Worm (Caenorhabditis elegans) whole organism, L3 larva: ENCODE results near the gene ceh-16.

ENCODE experiments used
- R02D3.7 ChIP-seq: fragments of 150-350 bp; optimal IDR thresholded peaks from 2 replicates; lab custom pipeline; 2014; ENCODE audit warnings: missing biosample characterization, missing genetic modification characterization
- ZK546.5 ChIP-seq: sonication (generic microtip); optimal IDR thresholded peaks from 2 replicates; lab custom pipeline; 2017; ENCODE audit warnings: missing biosample characterization, missing genetic modification characterization
- aly-2 ChIP-seq: fragments of 150-350 bp; optimal IDR thresholded peaks from 2 replicates; lab custom pipeline; 2014; ENCODE audit warnings: missing biosample characterization, missing genetic modification characterization
- ama-1 ChIP-seq: fragments of 150-350 bp; optimal IDR thresholded peaks from 2 replicates; lab custom pipeline; 2018
- ceh-16 ChIP-seq: sonication (generic microtip); optimal IDR thresholded peaks from 2 replicates; lab custom pipeline; 2017; ENCODE audit warnings: missing biosample characterization, missing genetic modification characterization
- ceh-28 ChIP-seq: fragments of 150-350 bp; optimal IDR thresholded peaks from 2 replicates; lab custom pipeline; 2014; ENCODE audit warnings: missing biosample characterization, missing genetic modification reagents, missing genetic modification characterization
- ceh-82 ChIP-seq: fragments of 150-350 bp; optimal IDR thresholded peaks from 2 replicates; lab custom pipeline; 2014; ENCODE audit warnings: missing biosample characterization, missing genetic modification characterization
- ceh-9 ChIP-seq: sonication (generic microtip); optimal IDR thresholded peaks from 2 replicates; lab custom pipeline; 2018; ENCODE audit warnings: missing biosample characterization, missing genetic modification characterization
- daf-12 ChIP-seq: fragments of 150-350 bp; optimal IDR thresholded peaks from 2 replicates; lab custom pipeline; 2014; ENCODE audit warnings: missing biosample characterization, missing genetic modification reagents, missing genetic modification characterization
- egl-27 ChIP-seq: sonication (generic microtip); optimal IDR thresholded peaks from 4 replicates; lab custom pipeline; 2017; ENCODE audit warnings: missing biosample characterization, missing genetic modification reagents, missing genetic modification characterization
- egl-5 ChIP-seq: fragments of 150-350 bp; optimal IDR thresholded peaks from 2 replicates; lab custom pipeline; 2017; ENCODE audit warnings: missing biosample characterization, missing genetic modification reagents, missing genetic modification characterization, inconsistent platforms
- elt-1 ChIP-seq: fragments of 150-350 bp; optimal IDR thresholded peaks from 2 replicates; lab custom pipeline; 2014; ENCODE audit warnings: missing biosample characterization, missing genetic modification characterization
- elt-2 ChIP-seq: sonication (generic microtip); optimal IDR thresholded peaks from 2 replicates; lab custom pipeline; 2016; ENCODE audit warnings: missing genetic modification reagents, mild to moderate bottlenecking, missing genetic modification characterization, missing compliant biosample characterization
- elt-3 ChIP-seq, 3 experiments: fragments of 150-350 bp in 1 of 3; sonication (generic microtip) in 2 of 3; optimal IDR thresholded peaks; 2 replicates in 2 of 3; 4 replicates in 1 of 3; lab custom pipeline; 2014 to 2017; ENCODE audit warnings: missing biosample characterization in 3 of 3, missing genetic modification characterization in 3 of 3
- eor-1 ChIP-seq, 2 experiments: fragments of 150-350 bp; optimal IDR thresholded peaks; 2 replicates each; lab custom pipeline; 2014 to 2018; ENCODE audit warnings: missing biosample characterization in 2 of 2, missing genetic modification characterization in 2 of 2
- fkh-10 ChIP-seq: sonication (generic microtip); optimal IDR thresholded peaks from 2 replicates; lab custom pipeline; 2017; ENCODE audit warnings: missing biosample characterization, missing genetic modification reagents, missing genetic modification characterization
- fkh-2 ChIP-seq: fragments of 150-350 bp; optimal IDR thresholded peaks from 2 replicates; lab custom pipeline; 2014; ENCODE audit warnings: missing biosample characterization, missing genetic modification reagents, missing genetic modification characterization
- fos-1 ChIP-seq: fragments of 150-350 bp; optimal IDR thresholded peaks from 2 replicates; lab custom pipeline; 2014; ENCODE audit warnings: missing biosample characterization, missing genetic modification characterization
- hmg-11 ChIP-seq: sonication (generic microtip); optimal IDR thresholded peaks from 2 replicates; lab custom pipeline; 2016; ENCODE audit warnings: missing genetic modification characterization, missing compliant biosample characterization
- jun-1 ChIP-seq: fragments of 150-350 bp; optimal IDR thresholded peaks from 2 replicates; lab custom pipeline; 2014; ENCODE audit warnings: missing biosample characterization, missing genetic modification reagents, missing genetic modification characterization
- lin-15B ChIP-seq: fragments of 150-350 bp; optimal IDR thresholded peaks from 2 replicates; lab custom pipeline; 2014; ENCODE audit warnings: missing biosample characterization, missing genetic modification characterization
- lin-39 ChIP-seq: fragments of 150-350 bp; optimal IDR thresholded peaks from 2 replicates; lab custom pipeline; 2018; ENCODE audit warnings: missing biosample characterization, missing genetic modification reagents, missing genetic modification characterization
- lsy-12 ChIP-seq: sonication (generic microtip); optimal IDR thresholded peaks from 2 replicates; lab custom pipeline; 2016; ENCODE audit warnings: mild to moderate bottlenecking, missing genetic modification characterization, missing compliant biosample characterization
- mdl-1 ChIP-seq: fragments of 150-350 bp; optimal IDR thresholded peaks from 2 replicates; lab custom pipeline; 2014; ENCODE audit warnings: missing biosample characterization, missing genetic modification characterization
- mml-1 ChIP-seq: fragments of 150-350 bp; sonication (generic microtip); optimal IDR thresholded peaks from 3 replicates; lab custom pipeline; 2014; ENCODE audit warnings: missing biosample characterization, missing genetic modification characterization
- nfya-1 ChIP-seq: sonication (generic microtip); optimal IDR thresholded peaks from 2 replicates; lab custom pipeline; 2017; ENCODE audit warnings: missing genetic modification characterization, mild to moderate bottlenecking, missing compliant biosample characterization, antibody characterized with exemption, moderate library complexity; ENCODE audit not compliant: insufficient read depth
- nhr-11 ChIP-seq: fragments of 150-350 bp; optimal IDR thresholded peaks from 2 replicates; lab custom pipeline; 2014; ENCODE audit warnings: missing biosample characterization, missing genetic modification characterization
- nhr-12 ChIP-seq: fragments of 150-350 bp; optimal IDR thresholded peaks from 2 replicates; lab custom pipeline; 2014; ENCODE audit warnings: missing biosample characterization, missing genetic modification characterization
- nhr-23 ChIP-seq: fragments of 150-350 bp; optimal IDR thresholded peaks from 2 replicates; lab custom pipeline; 2014; ENCODE audit warnings: missing biosample characterization, missing genetic modification reagents, missing genetic modification characterization
- nhr-237 ChIP-seq: fragments of 150-350 bp; optimal IDR thresholded peaks from 2 replicates; lab custom pipeline; 2014; ENCODE audit warnings: missing biosample characterization, missing genetic modification characterization
- nhr-25 ChIP-seq: sonication (generic microtip); optimal IDR thresholded peaks from 2 replicates; lab custom pipeline; 2017; ENCODE audit warnings: missing biosample characterization, missing genetic modification characterization
- nhr-28 ChIP-seq: fragments of 150-350 bp; optimal IDR thresholded peaks from 2 replicates; lab custom pipeline; 2014; ENCODE audit warnings: missing biosample characterization, missing genetic modification characterization
- nhr-43 ChIP-seq: sonication (generic microtip); optimal IDR thresholded peaks from 2 replicates; lab custom pipeline; 2016; ENCODE audit warnings: mild to moderate bottlenecking, missing genetic modification characterization, missing compliant biosample characterization; ENCODE audit not compliant: poor library complexity, severe bottlenecking
- nhr-67 ChIP-seq: fragments of 150-350 bp; optimal IDR thresholded peaks from 2 replicates; lab custom pipeline; 2014; ENCODE audit warnings: missing biosample characterization, missing genetic modification characterization
- nhr-76 ChIP-seq: fragments of 150-350 bp; sonication (generic microtip); optimal IDR thresholded peaks from 5 replicates; lab custom pipeline; 2014; ENCODE audit warnings: missing biosample characterization, missing genetic modification characterization
- nhr-77 ChIP-seq: fragments of 150-350 bp; optimal IDR thresholded peaks from 2 replicates; lab custom pipeline; 2014; ENCODE audit warnings: missing biosample characterization, missing genetic modification characterization
- pha-4 ChIP-seq: fragments of 150-350 bp; optimal IDR thresholded peaks from 2 replicates; lab custom pipeline; 2014; ENCODE audit warnings: missing biosample characterization, missing genetic modification reagents, missing genetic modification characterization
- pqm-1 ChIP-seq: fragments of 150-350 bp; optimal IDR thresholded peaks from 2 replicates; lab custom pipeline; 2017; ENCODE audit warnings: missing biosample characterization, missing genetic modification characterization, inconsistent platforms
- sea-2 ChIP-seq: fragments of 150-350 bp; sonication (generic microtip); optimal IDR thresholded peaks from 4 replicates; lab custom pipeline; 2014; ENCODE audit warnings: missing biosample characterization, missing genetic modification reagents, missing genetic modification characterization
- skn-1 ChIP-seq: fragments of 150-350 bp; optimal IDR thresholded peaks from 2 replicates; lab custom pipeline; 2014; ENCODE audit warnings: missing biosample characterization, missing genetic modification characterization
- snpc-4 ChIP-seq: fragments of 150-350 bp; optimal IDR thresholded peaks from 2 replicates; lab custom pipeline; 2014; ENCODE audit warnings: missing biosample characterization, missing genetic modification characterization
- tbx-2 ChIP-seq: sonication (generic microtip); optimal IDR thresholded peaks from 2 replicates; lab custom pipeline; 2016; ENCODE audit warnings: mild to moderate bottlenecking, missing genetic modification characterization, missing compliant biosample characterization
- unc-39 ChIP-seq: sonication (generic microtip); optimal IDR thresholded peaks from 4 replicates; lab custom pipeline; 2017; ENCODE audit warnings: missing biosample characterization, missing genetic modification characterization
- unc-62 ChIP-seq: fragments of 150-350 bp; sonication (generic microtip); optimal IDR thresholded peaks from 4 replicates; lab custom pipeline; 2014; ENCODE audit warnings: missing biosample characterization, missing genetic modification reagents, missing genetic modification characterization
- zag-1 ChIP-seq: fragments of 150-350 bp; optimal IDR thresholded peaks from 2 replicates; lab custom pipeline; 2014; ENCODE audit warnings: missing biosample characterization, missing genetic modification characterization
- ztf-11 ChIP-seq: fragments of 150-350 bp; optimal IDR thresholded peaks from 2 replicates; lab custom pipeline; 2014; ENCODE audit warnings: missing biosample characterization, missing genetic modification characterization
- ztf-4 ChIP-seq: fragments of 150-350 bp; optimal IDR thresholded peaks from 2 replicates; lab custom pipeline; 2014; ENCODE audit warnings: missing biosample characterization, missing genetic modification characterization

The ceh-16 gene

ce11 chrIII:8648589-8648988 is 26.1 kb downstream of the ceh-16 start, which contains the start of gene F22B7.3:
F22B7.3 (plus strand) TSS chrIII:8648889.
- no peak for TF ChIP-seq nhr-76 (tag; lab: Kevin White, UChicago)
- TF ChIP-seq lin-39 = no peak
- no peak for TF ChIP-seq nhr-28 (tag; lab: Kevin White, UChicago)

ce11 chrIII:8650235-8650817 is 27.8 kb downstream of the ceh-16 start, which contains the start of gene flp-23:
flp-23 (plus strand) TSS chrIII:8650767.
- TF ChIP-seq daf-12 (tag; lab: Kevin White, UChicago) = no peak
- TF ChIP-seq nhr-67 (tag; lab: Kevin White, UChicago) = no peak
- TF ChIP-seq nhr-23 (tag; lab: Kevin White, UChicago) = no peak
- no peak for TF ChIP-seq nhr-11 (tag; lab: Kevin White, UChicago)
- no peak for TF ChIP-seq elt-3 (tag; optimal IDR thresholded peaks at IDR 0.05; lab: Kevin White, UChicago)
- no peak for TF ChIP-seq ZK546.5 (tag; lab: Kevin White, UChicago)
- peak; percentile 45 for TF ChIP-seq skn-1
- peak; percentile 44 for TF ChIP-seq nfya-1
- no peak for TF ChIP-seq snpc-4 (tag; lab: Kevin White, UChicago)
- TF ChIP-seq jun-1 (tag; lab: Kevin White, UChicago) = no peak
- no peak for TF ChIP-seq fos-1
- no peak for TF ChIP-seq ceh-28
- no peak for TF ChIP-seq nhr-43 (tag; lab: Kevin White, UChicago)
- no peak for TF ChIP-seq ceh-9 (tag; lab: Kevin White, UChicago)
- TF ChIP-seq egl-27 (tag; lab: Kevin White, UChicago) = no peak
- TF ChIP-seq ceh-82 (tag; lab: Kevin White, UChicago) = no peak
- no peak for TF ChIP-seq lin-15B (tag; lab: Kevin White, UChicago)
- TF ChIP-seq tbx-2 = no peak
- TF ChIP-seq nhr-28 (tag; lab: Kevin White, UChicago) = no peak
- TF ChIP-seq egl-5 (tag; lab: Kevin White, UChicago) = peak; percentile 8
- no peak for TF ChIP-seq fkh-2
- TF ChIP-seq unc-62 (GFP tag; lab: Kevin White, UChicago) = no peak
- TF ChIP-seq ztf-4 (tag; lab: Kevin White, UChicago) = no peak
- no peak for TF ChIP-seq unc-39 (tag; lab: Kevin White, UChicago)
- no peak for TF ChIP-seq mml-1 (tag; lab: Kevin White, UChicago)
- no peak for TF ChIP-seq ztf-11 (tag; lab: Kevin White, UChicago)
- TF ChIP-seq ceh-16 (tag; lab: Kevin White, UChicago) = no peak
- no peak for TF ChIP-seq fkh-10
- TF ChIP-seq zag-1 = no peak
- TF ChIP-seq pqm-1 = no peak
- TF ChIP-seq nhr-76 (tag; lab: Kevin White, UChicago) = no peak
- TF ChIP-seq nhr-25 (tag; lab: Kevin White, UChicago) = no peak
- no peak for TF ChIP-seq aly-2 (tag; lab: Kevin White, UChicago)
- no peak for TF ChIP-seq lsy-12
- TF ChIP-seq hmg-11 (tag; lab: Kevin White, UChicago) = peak; percentile 28
- TF ChIP-seq nhr-237 (tag; lab: Kevin White, UChicago) = no peak
- no peak for TF ChIP-seq elt-2
- no peak for TF ChIP-seq mdl-1 (tag; lab: Kevin White, UChicago)
- TF ChIP-seq pha-4 (tag; lab: Kevin White, UChicago) = peak; percentile 16
- no peak for TF ChIP-seq elt-1
- no peak for TF ChIP-seq R02D3.7 (tag; lab: Kevin White, UChicago)
- no peak for TF ChIP-seq eor-1 (tag; optimal IDR thresholded peaks at IDR 0.05; lab: Kevin White, UChicago)
- no peak for TF ChIP-seq sea-2 (GFP tag; lab: Kevin White, UChicago)
- no peak for TF ChIP-seq ama-1 (lab: Kevin White, UChicago)
- peak; percentile 35 for TF ChIP-seq lin-39
- TF ChIP-seq nhr-12 (tag; lab: Kevin White, UChicago) = no peak
- TF ChIP-seq nhr-77 (tag; lab: Kevin White, UChicago) = no peak
